Worm (Caenorhabditis elegans) whole organism, L4 larva: ENCODE results near the gene unc-41.
A peak's percentile ranks its signal among the peaks of the same experiment; 100 is the strongest.

Experiments
- F26F4.8 ChIP-seq: fragments of 200-800 bp; sonication (Bioruptor generic); conservative IDR thresholded peaks from 2 replicates; pipeline ENCODE4 v1.3.6; 2022; ENCODE audit warnings: missing genetic modification characterization, missing compliant biosample characterization
- F49E8.2 ChIP-seq: sonication (generic microtip); optimal IDR thresholded peaks from 2 replicates; lab custom pipeline; 2016; ENCODE audit warnings: missing compliant biosample characterization, mild to moderate bottlenecking, missing genetic modification characterization, borderline replicate concordance
- T20F7.1 ChIP-seq: fragments of 200-800 bp; sonication (Bioruptor generic); optimal IDR thresholded peaks from 2 replicates; lab custom pipeline; 2018; ENCODE audit warnings: mild to moderate bottlenecking, missing genetic modification characterization, missing compliant biosample characterization
- Y5F2A.4 ChIP-seq: fragments of 200-800 bp; sonication (Bioruptor generic); optimal IDR thresholded peaks from 2 replicates; lab custom pipeline; 2018; ENCODE audit warnings: mild to moderate bottlenecking, missing genetic modification characterization, missing compliant biosample characterization
- ZK546.5 ChIP-seq, 2 experiments: sonication (generic microtip); optimal IDR thresholded peaks; 2 replicates each; lab custom pipeline; 2017; ENCODE audit warnings: missing biosample characterization in 2 of 2, missing genetic modification characterization in 2 of 2
- daf-16 ChIP-seq, 3 experiments: sonication (generic microtip); optimal IDR thresholded peaks; 2 replicates each; lab custom pipeline; 2016 to 2017; ENCODE audit warnings: missing genetic modification characterization in 3 of 3, missing genetic modification reagents in 3 of 3, mild to moderate bottlenecking in 2 of 3, missing compliant biosample characterization in 2 of 3, missing biosample characterization in 1 of 3, moderate library complexity in 1 of 3
- dmd-6 ChIP-seq: fragments of 200-800 bp; sonication (Bioruptor generic); IDR thresholded peaks from 2 replicates; pipeline ENCODE4 v1.3.6; 2022; ENCODE audit warnings: missing genetic modification reagents, missing genetic modification characterization, missing compliant biosample characterization
- dmd-8 ChIP-seq: fragments of 200-800 bp; sonication (Bioruptor generic); IDR thresholded peaks from 2 replicates; pipeline ENCODE4 v1.3.6; 2022; ENCODE audit warnings: missing genetic modification characterization, missing compliant biosample characterization
- dpl-1 ChIP-seq: fragments of 150-350 bp; optimal IDR thresholded peaks from 2 replicates; lab custom pipeline; 2014; ENCODE audit warnings: missing biosample characterization, missing genetic modification reagents, missing genetic modification characterization
- dve-1 ChIP-seq: sonication (generic microtip); optimal IDR thresholded peaks from 2 replicates; lab custom pipeline; 2017; ENCODE audit warnings: antibody characterized with exemption, mild to moderate bottlenecking, missing genetic modification characterization, missing compliant biosample characterization; ENCODE audit not compliant: insufficient read depth
- hif-1 ChIP-seq, 2 experiments: sonication (generic microtip); optimal IDR thresholded peaks; 2 replicates each; lab custom pipeline; 2016 to 2017; ENCODE audit warnings: missing compliant biosample characterization in 2 of 2, missing genetic modification characterization in 2 of 2, missing genetic modification reagents in 2 of 2, missing genotype in 2 of 2, mild to moderate bottlenecking in 1 of 2
- hlh-11 ChIP-seq: fragments of 200-800 bp; sonication (Bioruptor generic); optimal IDR thresholded peaks from 2 replicates; lab custom pipeline; 2018; ENCODE audit warnings: mild to moderate bottlenecking, missing genetic modification characterization, missing compliant biosample characterization
- hlh-30 ChIP-seq: sonication (generic microtip); optimal IDR thresholded peaks from 2 replicates; lab custom pipeline; 2017; ENCODE audit warnings: antibody characterized with exemption, mild to moderate bottlenecking, missing genetic modification characterization, missing compliant biosample characterization; ENCODE audit not compliant: insufficient read depth
- jun-1 ChIP-seq: fragments of 150-350 bp; optimal IDR thresholded peaks from 2 replicates; lab custom pipeline; 2014; ENCODE audit warnings: missing biosample characterization, missing genetic modification reagents, missing genetic modification characterization
- lin-13 ChIP-seq: fragments of 150-350 bp; optimal IDR thresholded peaks from 2 replicates; lab custom pipeline; 2014; ENCODE audit warnings: missing biosample characterization, missing genetic modification reagents, missing genetic modification characterization
- lin-38 ChIP-seq: fragments of 200-800 bp; sonication (Bioruptor generic); IDR thresholded peaks from 2 replicates; pipeline ENCODE4 v1.3.6; 2022; ENCODE audit warnings: missing genetic modification reagents, missing genetic modification characterization, missing compliant biosample characterization
- lsy-2 ChIP-seq, 2 experiments: fragments of 150-350 bp in 1 of 2; sonication (generic microtip) in 1 of 2; optimal IDR thresholded peaks; 2 replicates each; lab custom pipeline; 2014 to 2017; ENCODE audit warnings: missing biosample characterization in 2 of 2, missing genetic modification characterization in 2 of 2
- madf-9 ChIP-seq: fragments of 200-800 bp; sonication (Bioruptor generic); conservative IDR thresholded peaks from 2 replicates; pipeline ENCODE4 v1.3.6; 2022; ENCODE audit warnings: missing genetic modification reagents, missing genetic modification characterization, missing compliant biosample characterization
- mdl-1 ChIP-seq, 2 experiments: fragments of 150-350 bp in 1 of 2; sonication (generic microtip) in 1 of 2; optimal IDR thresholded peaks; 2 replicates each; lab custom pipeline; 2014 to 2017; ENCODE audit warnings: missing biosample characterization in 2 of 2, missing genetic modification characterization in 2 of 2
- mep-1 ChIP-seq: fragments of 150-350 bp; sonication (generic microtip); optimal IDR thresholded peaks from 3 replicates; lab custom pipeline; 2014; ENCODE audit warnings: missing biosample characterization, missing genetic modification characterization
- mxl-2 ChIP-seq: fragments of 200-800 bp; sonication (Bioruptor generic); conservative IDR thresholded peaks from 2 replicates; pipeline ENCODE4 v1.3.6; 2022; ENCODE audit warnings: missing genetic modification reagents, missing genetic modification characterization, missing compliant biosample characterization
- nhr-102 ChIP-seq: sonication (generic microtip); optimal IDR thresholded peaks from 2 replicates; lab custom pipeline; 2016; ENCODE audit warnings: mild to moderate bottlenecking, missing genetic modification characterization, moderate library complexity, missing compliant biosample characterization
- nhr-11 ChIP-seq: fragments of 150-350 bp; optimal IDR thresholded peaks from 2 replicates; lab custom pipeline; 2014; ENCODE audit warnings: missing biosample characterization, missing genetic modification characterization
- nhr-28 ChIP-seq: fragments of 150-350 bp; optimal IDR thresholded peaks from 2 replicates; lab custom pipeline; 2014; ENCODE audit warnings: missing biosample characterization, missing genetic modification characterization
- nhr-41 ChIP-seq: fragments of 200-800 bp; sonication (Bioruptor generic); IDR thresholded peaks from 2 replicates; pipeline ENCODE4 v1.3.6; 2022; ENCODE audit warnings: missing genetic modification reagents, missing genetic modification characterization, missing compliant biosample characterization
- nhr-48 ChIP-seq: sonication (generic microtip); optimal IDR thresholded peaks from 2 replicates; lab custom pipeline; 2016; ENCODE audit warnings: mild to moderate bottlenecking, missing genetic modification characterization, missing compliant biosample characterization
- nhr-76 ChIP-seq: fragments of 150-350 bp; optimal IDR thresholded peaks from 2 replicates; lab custom pipeline; 2014; ENCODE audit warnings: missing biosample characterization, missing genetic modification characterization
- nhr-77 ChIP-seq: fragments of 150-350 bp; optimal IDR thresholded peaks from 2 replicates; lab custom pipeline; 2014; ENCODE audit warnings: missing biosample characterization, missing genetic modification characterization
- pqm-1 ChIP-seq: sonication (generic microtip); optimal IDR thresholded peaks from 2 replicates; lab custom pipeline; 2017; ENCODE audit warnings: missing biosample characterization, missing genetic modification characterization
- rbr-2 ChIP-seq: sonication (generic microtip); optimal IDR thresholded peaks from 2 replicates; lab custom pipeline; 2016; ENCODE audit warnings: missing genotype, missing genetic modification characterization, missing compliant biosample characterization
- set-16 ChIP-seq: fragments of 200-800 bp; sonication (Bioruptor generic); IDR thresholded peaks from 2 replicates; pipeline ENCODE4 v1.3.6; 2022; ENCODE audit warnings: missing genetic modification reagents, missing genetic modification characterization, missing compliant biosample characterization
- tag-97 ChIP-seq: fragments of 200-800 bp; sonication (Bioruptor generic); IDR thresholded peaks from 2 replicates; pipeline ENCODE4 v1.3.6; 2022; ENCODE audit warnings: missing genetic modification characterization, missing compliant biosample characterization
- tra-1 ChIP-seq: fragments of 200-800 bp; sonication (Bioruptor generic); IDR thresholded peaks from 2 replicates; pipeline ENCODE4 v1.3.6; 2022; ENCODE audit warnings: missing genetic modification reagents, missing genetic modification characterization, missing compliant biosample characterization
- unc-130 ChIP-seq: sonication (generic microtip); optimal IDR thresholded peaks from 2 replicates; lab custom pipeline; 2016; ENCODE audit warnings: missing genetic modification reagents, missing genetic modification characterization, missing compliant biosample characterization

unc-41 gene

DNA sequence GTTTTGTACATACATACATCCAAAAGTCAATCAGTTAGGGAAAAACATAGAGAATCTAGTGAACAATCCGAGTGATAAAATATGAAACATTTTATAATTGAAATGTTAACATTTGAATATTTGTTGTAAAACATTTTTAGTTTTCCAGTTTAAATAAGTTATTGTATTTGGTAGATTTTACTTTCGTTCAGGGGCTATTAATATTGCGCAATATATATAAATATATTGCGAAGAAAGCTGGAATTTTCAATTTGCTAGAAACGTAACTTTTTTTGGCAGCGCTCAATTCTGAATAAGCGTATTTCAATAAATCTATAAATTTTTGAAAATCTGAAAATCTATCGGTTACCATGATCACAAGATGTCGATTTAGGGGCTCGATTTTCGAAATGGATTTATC, 31.4 kb upstream of the unc-41 start:
- TF ChIP-seq dmd-6 (GFP tag; lab: Robert Waterston, UW), result no peak
- TF ChIP-seq lin-38 (GFP tag; lab: Robert Waterston, UW), result 0 out of 2 replicates have a peak, but pooled peaks have one; percentile 26

DNA sequence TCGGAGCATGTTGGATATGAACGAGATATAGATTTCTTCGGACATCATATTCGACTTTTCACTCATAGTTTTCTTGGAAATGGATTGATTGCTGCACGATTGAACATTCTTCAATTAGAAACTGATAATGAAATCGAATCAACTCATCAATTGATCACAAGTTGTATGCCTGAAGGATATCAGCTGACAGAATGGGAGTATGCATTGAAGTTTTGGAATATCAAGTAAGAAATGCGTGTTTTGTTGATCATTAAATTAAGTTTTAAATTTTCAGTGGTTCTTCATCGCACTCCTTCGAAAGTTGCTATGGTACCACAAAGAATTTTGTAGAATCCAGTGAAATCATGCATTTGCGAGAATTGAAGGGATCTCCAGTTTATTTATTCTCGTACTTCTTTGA, 30.3 kb upstream of the unc-41 start:
- no peak for TF ChIP-seq madf-9 (GFP tag; lab: Robert Waterston, UW)
- peak; percentile 15 for TF ChIP-seq hlh-30 (tag; lab: Kevin White, UChicago)

DNA sequence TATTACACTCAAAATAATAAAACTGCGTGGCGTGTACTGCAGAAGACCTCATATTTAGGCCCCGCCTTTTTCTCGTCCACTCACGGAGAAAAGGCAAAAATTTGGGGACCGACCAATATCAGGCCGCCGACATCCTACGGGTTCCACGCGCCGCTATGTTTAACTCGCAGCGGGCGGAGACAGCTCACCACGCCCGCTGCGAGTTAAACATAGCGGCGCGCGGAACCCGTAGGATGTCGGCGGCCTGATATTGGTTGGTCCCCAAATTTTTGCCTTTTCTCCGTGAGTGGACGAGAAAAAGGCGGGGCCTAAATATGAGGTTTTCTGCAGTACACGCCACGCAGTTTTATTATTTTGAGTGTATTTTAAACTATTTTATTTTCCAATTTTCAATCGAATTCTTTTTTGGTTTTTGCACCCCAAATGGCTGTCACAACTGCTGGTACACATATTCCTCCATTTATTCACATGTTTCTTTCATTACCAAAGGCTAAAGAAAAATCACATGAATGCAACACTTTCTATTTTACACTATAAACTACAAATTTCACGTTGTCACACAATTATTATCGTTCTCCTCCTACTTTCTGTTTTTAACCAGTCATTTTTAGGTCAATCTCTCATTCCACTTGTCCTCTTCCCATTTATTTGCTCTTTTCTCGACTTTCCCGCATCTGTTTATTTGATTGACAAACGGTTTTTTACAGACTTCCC, 28.2 kb upstream of the unc-41 start, which contains the start of gene uda-1:
TSS of gene uda-1 (plus strand) at position 708 of the 714 bp plus-strand sequence.
- TF ChIP-seq nhr-28 (tag; lab: Kevin White, UChicago) (peak; percentile 96), dmd-6 (GFP tag; lab: Robert Waterston, UW) (peak; percentile 12; the same call in 1 of the 2 replicates), hlh-30 (tag; lab: Kevin White, UChicago) (peak; percentile 62)

DNA sequence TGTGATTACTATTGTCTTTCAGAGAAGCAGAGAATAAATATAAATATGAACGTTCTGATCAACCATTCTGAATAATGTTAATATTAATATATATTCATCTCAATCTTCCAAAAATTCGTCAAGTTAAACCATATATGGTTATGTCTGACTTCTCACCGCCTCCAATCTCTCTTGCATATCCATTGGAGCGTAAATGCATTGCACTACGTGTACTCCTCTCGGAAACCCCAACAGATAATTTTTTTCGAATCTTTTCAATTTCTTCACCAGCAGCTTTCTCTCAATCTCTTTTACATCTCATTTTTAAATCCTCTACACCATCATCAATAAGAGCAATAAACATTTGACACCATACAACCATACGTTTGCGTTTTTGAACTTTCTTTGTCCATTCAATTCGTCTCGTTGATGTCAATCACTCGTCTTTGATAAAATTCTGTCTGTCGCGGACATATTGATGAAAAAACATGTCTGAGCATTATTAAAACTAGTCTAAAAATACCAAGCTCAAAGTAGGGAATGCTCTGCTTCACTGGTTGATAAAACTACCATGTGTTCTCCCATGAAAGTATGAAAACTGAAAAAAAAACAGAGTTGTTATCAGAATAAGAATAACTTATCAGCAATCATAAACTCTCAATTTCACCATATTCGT, 27.4 kb upstream of the unc-41 start:
- TF ChIP-seq daf-16 (GFP tag; optimal IDR thresholded peaks at IDR 0.05; lab: Kevin White, UChicago) (peak in 1 of 2 experiments; percentile 13), daf-16 (tag; optimal IDR thresholded peaks at IDR 0.05; lab: Kevin White, UChicago) (peak; percentile 55), Y5F2A.4 (GFP tag; lab: Kevin White, UChicago) (no peak), hlh-30 (tag; lab: Kevin White, UChicago) (peak; percentile 31), nhr-28 (tag; lab: Kevin White, UChicago) (peak; percentile 71), lsy-2 (tag; optimal IDR thresholded peaks at IDR 0.05; lab: Kevin White, UChicago) (peak; percentile 23 to 75), nhr-11 (no peak), pqm-1 (peak; percentile 64), jun-1 (tag; lab: Kevin White, UChicago) (no peak), mep-1 (tag; lab: Kevin White, UChicago) (peak; percentile 55), nhr-102 (tag; lab: Kevin White, UChicago) (peak; percentile 18), dmd-8 (GFP tag; lab: Robert Waterston, UW) (no peak), tag-97 (GFP tag; lab: Robert Waterston, UW) (no peak), mdl-1 (tag; optimal IDR thresholded peaks at IDR 0.05; lab: Kevin White, UChicago) (peak in 1 of 2 experiments; percentile 41), mxl-2 (GFP tag; lab: Robert Waterston, UW) (no peak), dve-1 (tag; lab: Kevin White, UChicago) (peak; percentile 86), nhr-48 (tag; lab: Kevin White, UChicago) (peak; percentile 57), unc-130 (GFP tag; lab: Kevin White, UChicago) (peak; percentile 17), tra-1 (GFP tag; lab: Robert Waterston, UW) (peak; percentile 43; the same call in 1 of the 2 replicates), nhr-76 (tag; lab: Kevin White, UChicago) (no peak), nhr-77 (tag; lab: Kevin White, UChicago) (peak; percentile 5), F26F4.8 (GFP tag; lab: Robert Waterston, UW) (no peak), set-16 (GFP tag; lab: Robert Waterston, UW) (no peak), rbr-2 (no peak), hlh-11 (tag; lab: Kevin White, UChicago) (peak; percentile 75), ZK546.5 (tag; optimal IDR thresholded peaks at IDR 0.05; lab: Kevin White, UChicago) (no peak), T20F7.1 (GFP tag; lab: Kevin White, UChicago) (peak; percentile 56), lin-38 (GFP tag; lab: Robert Waterston, UW) (peak; percentile 94), hif-1 (tag; optimal IDR thresholded peaks at IDR 0.05; lab: Kevin White, UChicago) (peak in 1 of 2 experiments; percentile 62), dmd-6 (GFP tag; lab: Robert Waterston, UW) (peak; percentile 72), nhr-41 (GFP tag; lab: Robert Waterston, UW) (no peak), lin-13 (peak; percentile 8), F49E8.2 (tag; lab: Kevin White, UChicago) (no peak), dpl-1 (peak; percentile 31)
- TF ChIP-seq, all 104 proteins: peak for 20
